In the genomic region with DNA sequence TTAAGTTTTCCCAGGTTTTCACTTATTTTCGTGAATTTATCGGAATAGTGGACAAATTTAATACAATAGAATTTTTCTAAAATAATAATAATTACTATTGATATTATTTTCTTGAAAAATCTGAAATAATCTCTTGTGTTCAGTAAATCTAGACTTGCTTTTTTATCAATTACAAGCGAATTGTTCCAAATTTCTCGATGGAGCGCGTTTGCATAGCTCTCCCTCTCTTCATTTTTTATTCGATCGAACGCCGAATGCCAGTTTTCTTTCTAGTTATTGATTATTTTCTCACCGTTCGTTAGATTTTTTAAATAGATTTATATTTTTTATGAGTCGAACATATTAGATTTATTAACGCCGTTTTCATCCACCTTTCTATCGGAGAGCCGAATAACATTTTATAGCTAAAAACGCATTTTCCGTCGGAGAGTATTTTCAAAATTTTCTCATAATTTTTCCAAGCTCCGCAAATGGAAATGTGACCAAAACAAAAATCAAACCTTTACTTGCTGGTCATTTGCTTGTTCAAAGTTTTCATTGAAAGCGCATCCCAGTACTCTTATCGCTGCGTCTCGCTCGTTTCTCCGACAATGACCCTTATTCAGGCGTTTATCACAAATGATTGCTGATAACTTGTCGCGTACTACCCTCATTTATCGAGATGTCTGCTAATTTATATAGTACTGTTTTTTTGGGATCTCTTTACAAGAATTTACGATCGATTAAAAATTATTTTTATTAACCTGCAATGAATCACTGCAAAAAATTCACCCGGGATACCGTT, we compare ENCODE assay signal across 5 worm cellular contexts.
TF ChIP-seq lines count a peak whose summit lies in the region.

No protein-coding gene starts in this region.

TF ChIP-seq in whole organism, L1 larva, 84 proteins besides CTCF, POLR2A, EP300 and RAD21 (continued from another document):
- TF ChIP-seq lsy-2 (tag; optimal IDR thresholded peaks at IDR 0.05; lab: Kevin White, UChicago): peak in 1 of 2 experiments; percentile 19
- peak; percentile 64 for TF ChIP-seq lin-14 (GFP tag; optimal IDR thresholded peaks at IDR 0.05; lab: Kevin White, UChicago)
- no peak for TF ChIP-seq C34B4.2 (tag; optimal IDR thresholded peaks at IDR 0.05; lab: Kevin White, UChicago)
- TF ChIP-seq nhr-47 (tag; optimal IDR thresholded peaks at IDR 0.05; lab: Kevin White, UChicago): peak; percentile 10

TF ChIP-seq in whole organism, L2 larva, 48 proteins besides CTCF, POLR2A, EP300 and RAD21 (continued from another document):
- TF ChIP-seq unc-62 (GFP tag; optimal IDR thresholded peaks at IDR 0.05; lab: Kevin White, UChicago) (no peak), lin-13 (GFP tag; optimal IDR thresholded peaks at IDR 0.05; lab: Kevin White, UChicago) (no peak), unc-55 (GFP tag; optimal IDR thresholded peaks at IDR 0.05; lab: Kevin White, UChicago) (peak; percentile 54), snpc-4 (tag; optimal IDR thresholded peaks at IDR 0.05; lab: Kevin White, UChicago) (no peak), sma-9 (GFP tag; optimal IDR thresholded peaks at IDR 0.05; lab: Kevin White, UChicago) (no peak), sma-9 (tag; optimal IDR thresholded peaks at IDR 0.05; lab: Kevin White, UChicago) (no peak), nhr-237 (tag; optimal IDR thresholded peaks at IDR 0.05; lab: Kevin White, UChicago) (no peak), alr-1 (tag; optimal IDR thresholded peaks at IDR 0.05; lab: Kevin White, UChicago) (no peak), lin-39 (tag; optimal IDR thresholded peaks at IDR 0.05; lab: Kevin White, UChicago) (no peak), nhr-6 (tag; optimal IDR thresholded peaks at IDR 0.05; lab: Kevin White, UChicago) (no peak), gmeb-1 (tag; optimal IDR thresholded peaks at IDR 0.05; lab: Kevin White, UChicago) (no peak), ztf-4 (tag; optimal IDR thresholded peaks at IDR 0.05; lab: Kevin White, UChicago) (no peak), nhr-11 (tag; optimal IDR thresholded peaks at IDR 0.05; lab: Kevin White, UChicago) (no peak), blmp-1 (tag; optimal IDR thresholded peaks at IDR 0.05; lab: Kevin White, UChicago; ENCODE audit: insufficient read depth) (no peak), lsy-2 (tag; optimal IDR thresholded peaks at IDR 0.05; lab: Kevin White, UChicago) (peak in 1 of 2 experiments; percentile 18), nhr-25 (tag; optimal IDR thresholded peaks at IDR 0.05; lab: Kevin White, UChicago) (no peak), elt-3 (tag; optimal IDR thresholded peaks at IDR 0.05; lab: Kevin White, UChicago) (no peak)

TF ChIP-seq in whole organism, L3 larva, 47 proteins besides CTCF, POLR2A, EP300 and RAD21 (continued from another document):
- TF ChIP-seq pha-4 (tag; optimal IDR thresholded peaks at IDR 0.05; lab: Kevin White, UChicago): peak; percentile 50

TF ChIP-seq in whole organism, L4 larva, 104 proteins besides CTCF, POLR2A, EP300 and RAD21 (continued from another document):
- TF ChIP-seq mes-2 (tag; optimal IDR thresholded peaks at IDR 0.05; lab: Kevin White, UChicago; ENCODE audit: poor library complexity, severe bottlenecking) (peak; percentile 35), T20F7.1 (GFP tag; optimal IDR thresholded peaks at IDR 0.05; lab: Kevin White, UChicago) (no peak), lsy-2 (tag; optimal IDR thresholded peaks at IDR 0.05; lab: Kevin White, UChicago) (peak in 1 of 2 experiments; percentile 59)

TF ChIP-seq in whole organism, young adult, 124 proteins besides CTCF, POLR2A, EP300 and RAD21 (continued from another document):
- TF ChIP-seq T26A5.8 (tag; optimal IDR thresholded peaks at IDR 0.05; lab: Kevin White, UChicago): no peak
- TF ChIP-seq lag-1 (GFP tag; IDR thresholded peaks at IDR 0.05; lab: Robert Waterston, UW): no peak
- TF ChIP-seq B0336.3 (GFP tag; IDR thresholded peaks at IDR 0.05; lab: Robert Waterston, UW): no peak
- no peak for TF ChIP-seq nfya-1 (tag; optimal IDR thresholded peaks at IDR 0.05; lab: Kevin White, UChicago; ENCODE audit: borderline replicate concordance, insufficient read depth)
- no peak for TF ChIP-seq ztf-25 (GFP tag; IDR thresholded peaks at IDR 0.05; lab: Robert Waterston, UW)
- TF ChIP-seq nhr-27 (tag; optimal IDR thresholded peaks at IDR 0.05; lab: Kevin White, UChicago): no peak
- TF ChIP-seq sea-2 (GFP tag; IDR thresholded peaks at IDR 0.05; lab: Robert Waterston, UW): no peak
- no peak for TF ChIP-seq gei-17 (GFP tag; optimal IDR thresholded peaks at IDR 0.05; lab: Kevin White, UChicago)
- TF ChIP-seq tbp1 (GFP tag; optimal IDR thresholded peaks at IDR 0.05; lab: Kevin White, UChicago): no peak
- TF ChIP-seq D2030.7 (GFP tag; IDR thresholded peaks at IDR 0.05; lab: Robert Waterston, UW): no peak
- TF ChIP-seq dpl-1 (GFP tag; optimal IDR thresholded peaks at IDR 0.05; lab: Kevin White, UChicago): no peak
- no peak for TF ChIP-seq ekl-4 (GFP tag; IDR thresholded peaks at IDR 0.05; lab: Robert Waterston, UW)
- no peak for TF ChIP-seq Y53F4B.3 (GFP tag; IDR thresholded peaks at IDR 0.05; lab: Robert Waterston, UW)
- no peak for TF ChIP-seq athp-1 (tag; optimal IDR thresholded peaks at IDR 0.05; lab: Kevin White, UChicago)
- TF ChIP-seq madf-3 (GFP tag; IDR thresholded peaks at IDR 0.05; lab: Robert Waterston, UW): no peak
- TF ChIP-seq attf-3 (GFP tag; conservative IDR thresholded peaks at IDR 0.05; lab: Robert Waterston, UW): no peak
- no peak for TF ChIP-seq B0261.1 (tag; optimal IDR thresholded peaks at IDR 0.05; lab: Kevin White, UChicago)
- TF ChIP-seq ZK185.1 (tag; optimal IDR thresholded peaks at IDR 0.05; lab: Kevin White, UChicago; ENCODE audit: poor library complexity, severe bottlenecking): no peak
- no peak for TF ChIP-seq die-1 (tag; optimal IDR thresholded peaks at IDR 0.05; lab: Kevin White, UChicago)
- TF ChIP-seq bed-1 (GFP tag; IDR thresholded peaks at IDR 0.05; lab: Robert Waterston, UW): no peak
- TF ChIP-seq rpc-1 (optimal IDR thresholded peaks at IDR 0.05; lab: Kevin White, UChicago): no peak
- TF ChIP-seq rpc-1 (tag; optimal IDR thresholded peaks at IDR 0.05; lab: Kevin White, UChicago): no peak
- no peak for TF ChIP-seq ccch-3 (GFP tag; optimal IDR thresholded peaks at IDR 0.05; lab: Kevin White, UChicago)
- no peak for TF ChIP-seq pha-4 (tag; optimal IDR thresholded peaks at IDR 0.05; lab: Kevin White, UChicago)
- no peak for TF ChIP-seq nhr-90 (tag; optimal IDR thresholded peaks at IDR 0.05; lab: Kevin White, UChicago)
- TF ChIP-seq atf-7 (tag; optimal IDR thresholded peaks at IDR 0.05; lab: Kevin White, UChicago): no peak
- TF ChIP-seq nfyb-1 (GFP tag; IDR thresholded peaks at IDR 0.05; lab: Robert Waterston, UW): no peak
- TF ChIP-seq mes-4 (tag; optimal IDR thresholded peaks at IDR 0.05; lab: Kevin White, UChicago): no peak
- peak; percentile 87 for TF ChIP-seq mcd-1 (GFP tag; IDR thresholded peaks at IDR 0.05; lab: Robert Waterston, UW)
- TF ChIP-seq Y79H2A.3 (GFP tag; conservative IDR thresholded peaks at IDR 0.05; lab: Robert Waterston, UW): no peak
- no peak for TF ChIP-seq tlf-1 (GFP tag; optimal IDR thresholded peaks at IDR 0.05; lab: Kevin White, UChicago)
- TF ChIP-seq ceh-91 (GFP tag; IDR thresholded peaks at IDR 0.05; lab: Robert Waterston, UW): peak; percentile 34; the same call in 1 of the 2 replicates
- no peak for TF ChIP-seq unc-62 (GFP tag; optimal IDR thresholded peaks at IDR 0.05; lab: Kevin White, UChicago)
- TF ChIP-seq sdz-38 (tag; optimal IDR thresholded peaks at IDR 0.05; lab: Kevin White, UChicago): no peak
- no peak for TF ChIP-seq madf-10 (tag; optimal IDR thresholded peaks at IDR 0.05; lab: Kevin White, UChicago)
- TF ChIP-seq snpc-1.3 (tag; optimal IDR thresholded peaks at IDR 0.05; lab: Kevin White, UChicago; ENCODE audit: insufficient read depth): no peak
- peak; percentile 79 for TF ChIP-seq lsl-1 (GFP tag; optimal IDR thresholded peaks at IDR 0.05; lab: Kevin White, UChicago)
- TF ChIP-seq C17E4.6 (GFP tag; IDR thresholded peaks at IDR 0.05; lab: Robert Waterston, UW): no peak
- no peak for TF ChIP-seq nfya-2 (GFP tag; IDR thresholded peaks at IDR 0.05; lab: Robert Waterston, UW)
- TF ChIP-seq cebp-2 (GFP tag; IDR thresholded peaks at IDR 0.05; lab: Robert Waterston, UW): no peak
- no peak for TF ChIP-seq sptf-2 (GFP tag; optimal IDR thresholded peaks at IDR 0.05; lab: Kevin White, UChicago)
- TF ChIP-seq Y53G8AR.9 (GFP tag; conservative IDR thresholded peaks at IDR 0.05; lab: Robert Waterston, UW): no peak
- TF ChIP-seq rec-8 (tag; optimal IDR thresholded peaks at IDR 0.05; lab: Kevin White, UChicago): no peak
- no peak for TF ChIP-seq bed-2 (GFP tag; IDR thresholded peaks at IDR 0.05; lab: Robert Waterston, UW)
- TF ChIP-seq snpc-3.4 (tag; optimal IDR thresholded peaks at IDR 0.05; lab: Kevin White, UChicago): no peak
- TF ChIP-seq hmg-20 (GFP tag; IDR thresholded peaks at IDR 0.05; lab: Robert Waterston, UW): no peak
- TF ChIP-seq lin-54 (GFP tag; optimal IDR thresholded peaks at IDR 0.05; lab: Kevin White, UChicago): no peak
- no peak for TF ChIP-seq hlh-26 (GFP tag; conservative IDR thresholded peaks at IDR 0.05; lab: Robert Waterston, UW)
- TF ChIP-seq xnd-1 (tag; optimal IDR thresholded peaks at IDR 0.05; lab: Kevin White, UChicago): peak; percentile 84
- no peak for TF ChIP-seq somi-1 (GFP tag; optimal IDR thresholded peaks at IDR 0.05; lab: Kevin White, UChicago)
- peak; percentile 68 for TF ChIP-seq F23B12.7 (tag; optimal IDR thresholded peaks at IDR 0.05; lab: Kevin White, UChicago; ENCODE audit: insufficient read depth)
- TF ChIP-seq hmg-1.2 (GFP tag; IDR thresholded peaks at IDR 0.05; lab: Robert Waterston, UW): no peak
- peak; percentile 15 for TF ChIP-seq ets-4 (GFP tag; optimal IDR thresholded peaks at IDR 0.05; lab: Kevin White, UChicago)
- no peak for TF ChIP-seq hlh-12 (tag; optimal IDR thresholded peaks at IDR 0.05; lab: Kevin White, UChicago)
- TF ChIP-seq ceh-79 (tag; optimal IDR thresholded peaks at IDR 0.05; lab: Kevin White, UChicago): no peak
- TF ChIP-seq fkh-3 (tag; optimal IDR thresholded peaks at IDR 0.05; lab: Kevin White, UChicago): no peak
- TF ChIP-seq K12H6.12 (tag; optimal IDR thresholded peaks at IDR 0.05; lab: Kevin White, UChicago): no peak
- no peak for TF ChIP-seq F39B2.1 (GFP tag; IDR thresholded peaks at IDR 0.05; lab: Robert Waterston, UW)
- no peak for TF ChIP-seq attf-6 (GFP tag; IDR thresholded peaks at IDR 0.05; lab: Robert Waterston, UW)
- no peak for TF ChIP-seq ama-1 (optimal IDR thresholded peaks at IDR 0.05; lab: Kevin White, UChicago)
- no peak for TF ChIP-seq ama-1 (GFP tag; optimal IDR thresholded peaks at IDR 0.05; lab: Kevin White, UChicago)
